Fruit fly (Drosophila melanogaster): ENCODE data around the gene ush.

ush gene

DNA sequence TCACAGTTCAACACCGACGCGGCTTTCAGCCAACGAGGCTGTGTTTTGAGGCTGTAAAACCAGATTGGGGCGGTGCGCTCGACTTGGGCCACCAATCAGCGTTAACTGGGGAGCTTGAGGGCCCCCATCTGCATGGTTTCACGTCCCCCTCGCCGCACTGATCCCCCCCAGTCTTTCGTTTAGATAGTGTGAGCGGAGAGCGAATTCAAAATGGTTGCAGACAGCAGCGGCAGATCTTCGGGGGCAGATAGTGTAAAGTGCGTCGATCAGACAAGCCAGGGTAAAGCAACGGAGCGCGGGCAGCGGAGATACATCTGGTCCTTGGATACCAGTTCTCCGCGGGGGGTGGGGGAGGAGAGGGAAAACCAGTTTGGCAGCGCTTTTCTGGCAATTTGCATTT is 31.1 kb downstream of the ush start:
- TF ChIP-seq ss (GFP tag; optimal IDR thresholded peaks at IDR 0.05) (peak; percentile 20 to 41), CG3032 (tag; optimal IDR thresholded peaks at IDR 0.05) (peak; percentile 8), CG6163 (GFP tag; IDR thresholded peaks at IDR 0.05) (peak; percentile 37; the same call in 1 of the 3 replicates), eg (GFP tag; IDR thresholded peaks at IDR 0.05) (0 out of 3 replicates have a peak, but pooled peaks have one; percentile 23), CG31627 (GFP tag; optimal IDR thresholded peaks at IDR 0.05) (no peak), CG15336 (GFP tag; IDR thresholded peaks at IDR 0.05) (peak; percentile 15; the same call in 1 of the 2 replicates), achi (GFP tag; optimal IDR thresholded peaks at IDR 0.05) (no peak)

DNA sequence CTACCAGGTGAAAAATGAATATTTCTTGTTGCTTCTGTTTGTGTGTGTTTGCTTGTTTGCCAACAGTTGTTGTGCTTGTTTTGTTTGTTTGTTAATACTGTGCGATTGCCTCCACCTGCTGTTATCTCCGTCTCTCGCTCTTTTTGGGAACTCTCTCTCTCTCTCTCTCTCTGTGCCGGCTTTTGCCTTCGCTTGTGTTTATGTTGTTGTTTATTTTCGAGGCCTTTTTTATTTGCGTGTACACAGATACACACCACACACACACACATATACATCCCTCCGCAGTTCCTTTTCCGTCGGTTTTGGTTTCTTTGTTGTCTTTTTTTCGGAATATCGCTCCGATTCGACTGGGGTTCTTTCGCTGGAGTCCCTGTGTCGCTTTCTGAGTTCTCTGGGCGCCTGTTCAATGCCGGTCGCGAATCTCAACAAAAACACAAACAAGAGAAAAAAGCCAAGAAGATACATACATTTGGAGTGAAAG is 34.6 kb downstream of the ush start:
- TF ChIP-seq CG15336 (GFP tag; IDR thresholded peaks at IDR 0.05) (peak; percentile 46; the same call in 1 of the 2 replicates), CG34406 (GFP tag; optimal IDR thresholded peaks at IDR 0.05) (peak; percentile 80), OdsH (GFP tag; optimal IDR thresholded peaks at IDR 0.05) (peak; percentile 1), CG32006 (GFP tag; optimal IDR thresholded peaks at IDR 0.05) (peak; percentile 31), CG9139 (GFP tag; optimal IDR thresholded peaks at IDR 0.05) (peak; percentile 95), Lpt (GFP tag; optimal IDR thresholded peaks at IDR 0.05) (peak; percentile 64), salr (GFP tag; optimal IDR thresholded peaks at IDR 0.05) (peak in 1 of 2 experiments; percentile 34), CG6808 (GFP tag; optimal IDR thresholded peaks at IDR 0.05) (peak; percentile 94), Eip93F (GFP tag; optimal IDR thresholded peaks at IDR 0.05) (peak; percentile 78), Hr4 (GFP tag; optimal IDR thresholded peaks at IDR 0.05) (no peak), esn (GFP tag; optimal IDR thresholded peaks at IDR 0.05) (peak; percentile 75), Gug (GFP tag; IDR thresholded peaks at IDR 0.05) (peak; percentile 43; the same call in 1 of the 2 replicates), CG10631 (GFP tag; optimal IDR thresholded peaks at IDR 0.05) (peak; percentile 58), Met (GFP tag; optimal IDR thresholded peaks at IDR 0.05) (peak; percentile 77), Hr38 (GFP tag; optimal IDR thresholded peaks at IDR 0.05) (no peak), acj6 (GFP tag; optimal IDR thresholded peaks at IDR 0.05) (peak; percentile 21), Sox102F (GFP tag; optimal IDR thresholded peaks at IDR 0.05) (peak; percentile 92), eg (GFP tag; IDR thresholded peaks at IDR 0.05) (peak; percentile 43; the same call in 2 of the 3 replicates), Ets21C (GFP tag; optimal IDR thresholded peaks at IDR 0.05) (no peak), CG6163 (GFP tag; IDR thresholded peaks at IDR 0.05) (peak; percentile 82), CG6792 (GFP tag; optimal IDR thresholded peaks at IDR 0.05) (peak; percentile 67), Smox (GFP tag; optimal IDR thresholded peaks at IDR 0.05) (peak; percentile 72), fd85E (GFP tag; optimal IDR thresholded peaks at IDR 0.05) (peak; percentile 80), Eip75B (GFP tag; optimal IDR thresholded peaks at IDR 0.05) (peak; percentile 71), lz (GFP tag; optimal IDR thresholded peaks at IDR 0.05) (peak; percentile 72), CG4318 (GFP tag; optimal IDR thresholded peaks at IDR 0.05) (no peak), topi (GFP tag; optimal IDR thresholded peaks at IDR 0.05) (peak; percentile 78), CG8319 (GFP tag; optimal IDR thresholded peaks at IDR 0.05) (peak; percentile 55), svp (GFP tag) (peak; percentile 92), CG16779 (tag; optimal IDR thresholded peaks at IDR 0.05) (peak; percentile 85), Eip78C (GFP tag) (peak; percentile 88), CG6854 (GFP tag; optimal IDR thresholded peaks at IDR 0.05) (peak; percentile 98), cyc (GFP tag; optimal IDR thresholded peaks at IDR 0.05) (peak; percentile 42), CG11294 (GFP tag; IDR thresholded peaks at IDR 0.05) (no peak), CG7368 (GFP tag; optimal IDR thresholded peaks at IDR 0.05) (peak; percentile 75), CG31627 (GFP tag; optimal IDR thresholded peaks at IDR 0.05) (no peak), Blimp-1 (GFP tag; optimal IDR thresholded peaks at IDR 0.05) (peak; percentile 81), achi (GFP tag; optimal IDR thresholded peaks at IDR 0.05) (peak; percentile 62), dsx (GFP tag; optimal IDR thresholded peaks at IDR 0.05; ENCODE audit: poor library complexity, severe bottlenecking) (peak; percentile 92), Ets96B (tag; optimal IDR thresholded peaks at IDR 0.05) (peak; percentile 84), CG11902 (GFP tag; optimal IDR thresholded peaks at IDR 0.05) (peak; percentile 12), spab (GFP tag; optimal IDR thresholded peaks at IDR 0.05) (peak; percentile 92), vri (GFP tag; optimal IDR thresholded peaks at IDR 0.05) (peak; percentile 84), fkh (GFP tag; optimal IDR thresholded peaks at IDR 0.05) (peak; percentile 98), CG1621 (tag; optimal IDR thresholded peaks at IDR 0.05) (peak; percentile 88), net (GFP tag; optimal IDR thresholded peaks at IDR 0.05) (peak; percentile 74), CG6276 (GFP tag; optimal IDR thresholded peaks at IDR 0.05) (peak; percentile 63)
